Fruit fly (Drosophila melanogaster): ENCODE results near the gene CG15332.
A peak's percentile ranks its signal among the peaks of the same experiment; 100 is the strongest.

CG15332 gene

dm6 chrX:7938482-7938804 is 17.3 kb downstream of the CG15332 start:
- TF ChIP-seq CG5204 (GFP tag; optimal IDR thresholded peaks at IDR 0.05), result peak; percentile 14
- peak; percentile 33 for TF ChIP-seq Crg-1 (GFP tag; optimal IDR thresholded peaks at IDR 0.05)
- TF ChIP-seq CG11617 (GFP tag; optimal IDR thresholded peaks at IDR 0.05), result no peak
- TF ChIP-seq pad (GFP tag; optimal IDR thresholded peaks at IDR 0.05), result peak; percentile 38
- no peak for TF ChIP-seq Clk (GFP tag; optimal IDR thresholded peaks at IDR 0.05)
- no peak for TF ChIP-seq CG12768 (GFP tag; optimal IDR thresholded peaks at IDR 0.05)
- peak; percentile 100 for TF ChIP-seq ovo (GFP tag; optimal IDR thresholded peaks at IDR 0.05)
- TF ChIP-seq cnc (optimal IDR thresholded peaks at IDR 0.05), result no peak

- TF ChIP-seq CG11617 (GFP tag; optimal IDR thresholded peaks at IDR 0.05) (peak; percentile 92), Mnt (GFP tag; optimal IDR thresholded peaks at IDR 0.05) (peak; percentile 69), CG7045 (GFP tag; optimal IDR thresholded peaks at IDR 0.05) (peak; percentile 86), cic (GFP tag; optimal IDR thresholded peaks at IDR 0.05) (no peak), Clk (GFP tag; optimal IDR thresholded peaks at IDR 0.05) (peak; percentile 71), cnc (optimal IDR thresholded peaks at IDR 0.05) (no peak), CG12768 (GFP tag; optimal IDR thresholded peaks at IDR 0.05) (peak; percentile 73), CG1620 (GFP tag; optimal IDR thresholded peaks at IDR 0.05) (peak; percentile 79), Hr96 (GFP tag; optimal IDR thresholded peaks at IDR 0.05) (peak; percentile 94), CG14711 (tag; optimal IDR thresholded peaks at IDR 0.05) (peak; percentile 50), CG7101 (tag; optimal IDR thresholded peaks at IDR 0.05) (peak; percentile 75), pad (GFP tag; optimal IDR thresholded peaks at IDR 0.05) (peak; percentile 89), bab1 (GFP tag; optimal IDR thresholded peaks at IDR 0.05) (peak; percentile 64), tj (GFP tag; optimal IDR thresholded peaks at IDR 0.05) (peak; percentile 85), Crg-1 (GFP tag; optimal IDR thresholded peaks at IDR 0.05) (peak; percentile 79), toe (GFP tag; optimal IDR thresholded peaks at IDR 0.05) (peak; percentile 60), CG5204 (GFP tag; optimal IDR thresholded peaks at IDR 0.05) (peak; percentile 83), kay (GFP tag; ENCODE audit: borderline replicate concordance) (no peak), ovo (GFP tag; optimal IDR thresholded peaks at IDR 0.05) (no peak), CG33017 (tag; optimal IDR thresholded peaks at IDR 0.05) (no peak)
These were observed 18.0 kb downstream of the CG15332 start for dm6 chrX:7937588-7938481.

dm6 chrX:7935798-7936572 is 19.8 kb downstream of the CG15332 start, which contains the start of gene Ubr3:
Gene Ubr3 (plus strand): TSS chrX:7935896.
- peak; percentile 49 for TF ChIP-seq pad (GFP tag; optimal IDR thresholded peaks at IDR 0.05)
- TF ChIP-seq Mnt (GFP tag; optimal IDR thresholded peaks at IDR 0.05), result peak; percentile 76
- no peak for TF ChIP-seq kay (GFP tag; ENCODE audit: borderline replicate concordance)
- no peak for TF ChIP-seq ovo (GFP tag; optimal IDR thresholded peaks at IDR 0.05)
- no peak for TF ChIP-seq CG7045 (GFP tag; optimal IDR thresholded peaks at IDR 0.05)
- TF ChIP-seq CG33017 (tag; optimal IDR thresholded peaks at IDR 0.05), result no peak
- TF ChIP-seq CG1620 (GFP tag; optimal IDR thresholded peaks at IDR 0.05), result peak; percentile 48
- no peak for TF ChIP-seq CG5204 (GFP tag; optimal IDR thresholded peaks at IDR 0.05)
- peak; percentile 8 for TF ChIP-seq bab1 (GFP tag; optimal IDR thresholded peaks at IDR 0.05)
- no peak for TF ChIP-seq cnc (optimal IDR thresholded peaks at IDR 0.05)
- TF ChIP-seq CG11617 (GFP tag; optimal IDR thresholded peaks at IDR 0.05), result peak; percentile 66
- TF ChIP-seq Clk (GFP tag; optimal IDR thresholded peaks at IDR 0.05), result no peak
- peak; percentile 25 for TF ChIP-seq Crg-1 (GFP tag; optimal IDR thresholded peaks at IDR 0.05)
- TF ChIP-seq cic (GFP tag; optimal IDR thresholded peaks at IDR 0.05), result peak; percentile 47
- TF ChIP-seq CG7101 (tag; optimal IDR thresholded peaks at IDR 0.05), result peak; percentile 7
- TF ChIP-seq CG12768 (GFP tag; optimal IDR thresholded peaks at IDR 0.05), result no peak
- TF ChIP-seq Hr96 (GFP tag; optimal IDR thresholded peaks at IDR 0.05), result no peak
- TF ChIP-seq tj (GFP tag; optimal IDR thresholded peaks at IDR 0.05), result peak; percentile 27
- TF ChIP-seq CG14711 (tag; optimal IDR thresholded peaks at IDR 0.05), result no peak
- no peak for TF ChIP-seq toe (GFP tag; optimal IDR thresholded peaks at IDR 0.05)

- peak; percentile 7 for TF ChIP-seq cic (GFP tag; optimal IDR thresholded peaks at IDR 0.05)
- TF ChIP-seq Clk (GFP tag; optimal IDR thresholded peaks at IDR 0.05), result no peak
- no peak for TF ChIP-seq kay (GFP tag; ENCODE audit: borderline replicate concordance)
- TF ChIP-seq toe (GFP tag; optimal IDR thresholded peaks at IDR 0.05), result peak; percentile 24
- TF ChIP-seq cnc (optimal IDR thresholded peaks at IDR 0.05), result no peak
- TF ChIP-seq CG7045 (GFP tag; optimal IDR thresholded peaks at IDR 0.05), result peak; percentile 44
- peak; percentile 89 for TF ChIP-seq CG1620 (GFP tag; optimal IDR thresholded peaks at IDR 0.05)
- TF ChIP-seq CG33017 (tag; optimal IDR thresholded peaks at IDR 0.05), result peak; percentile 37
- TF ChIP-seq CG11617 (GFP tag; optimal IDR thresholded peaks at IDR 0.05), result peak; percentile 94
- TF ChIP-seq ovo (GFP tag; optimal IDR thresholded peaks at IDR 0.05), result peak; percentile 89
- peak; percentile 83 for TF ChIP-seq Crg-1 (GFP tag; optimal IDR thresholded peaks at IDR 0.05)
- TF ChIP-seq Mnt (GFP tag; optimal IDR thresholded peaks at IDR 0.05), result peak; percentile 94
- peak; percentile 75 for TF ChIP-seq CG14711 (tag; optimal IDR thresholded peaks at IDR 0.05)
- TF ChIP-seq pad (GFP tag; optimal IDR thresholded peaks at IDR 0.05), result peak; percentile 73
- peak; percentile 78 for TF ChIP-seq tj (GFP tag; optimal IDR thresholded peaks at IDR 0.05)
- TF ChIP-seq Hr96 (GFP tag; optimal IDR thresholded peaks at IDR 0.05), result peak; percentile 88
- TF ChIP-seq bab1 (GFP tag; optimal IDR thresholded peaks at IDR 0.05), result peak; percentile 94
- no peak for TF ChIP-seq CG5204 (GFP tag; optimal IDR thresholded peaks at IDR 0.05)
- TF ChIP-seq CG12768 (GFP tag; optimal IDR thresholded peaks at IDR 0.05), result peak; percentile 57
- TF ChIP-seq CG7101 (tag; optimal IDR thresholded peaks at IDR 0.05), result peak; percentile 88
These were observed 21.1 kb downstream of the CG15332 start, which contains the start of gene RpS14b for dm6 chrX:7934679-7935078. Gene RpS14b (plus strand): TSS chrX:7934898.

Data from whole organism, adult.